Fruit fly (Drosophila melanogaster) whole organism, prepupa: ENCODE measurements around the gene CG45603.
A peak's percentile ranks its signal among the peaks of the same experiment; 100 is the strongest.

Experiments
- Blimp-1 ChIP-seq: fragments of 200-800 bp; sonication (Bioruptor generic); optimal IDR thresholded peaks from 3 replicates; lab custom pipeline; 2017; ENCODE audit warnings: missing biosample characterization, missing genetic modification characterization, mild to moderate bottlenecking, moderate library complexity, missing genetic modification reagents
- CG10631 ChIP-seq: fragments of 200-800 bp; sonication (Bioruptor generic); optimal IDR thresholded peaks from 2 replicates; lab custom pipeline; 2016; ENCODE audit warnings: missing biosample characterization, missing genetic modification characterization
- CG10669 ChIP-seq: fragments of 200-800 bp; sonication (Bioruptor generic); optimal IDR thresholded peaks from 3 replicates; lab custom pipeline; 2018; ENCODE audit warnings: missing biosample characterization, mild to moderate bottlenecking, missing genetic modification characterization, moderate library complexity
- CG11294 ChIP-seq: fragments of 200-800 bp; sonication (Bioruptor generic); IDR thresholded peaks from 2 replicates; pipeline ENCODE4 v1.3.6; 2022; ENCODE audit warnings: missing biosample characterization, missing genetic modification characterization
- CG11762 ChIP-seq: fragments of 200-800 bp; sonication (Bioruptor generic); optimal IDR thresholded peaks from 3 replicates; lab custom pipeline; 2016; ENCODE audit warnings: missing biosample characterization, missing genetic modification characterization; ENCODE audit not compliant: insufficient read depth
- CG11902 ChIP-seq: fragments of 200-800 bp; sonication (Bioruptor generic); optimal IDR thresholded peaks from 3 replicates; lab custom pipeline; 2016; ENCODE audit warnings: missing biosample characterization, missing genetic modification characterization
- CG15336 ChIP-seq: fragments of 200-800 bp; sonication (Bioruptor generic); IDR thresholded peaks from 2 replicates; pipeline ENCODE4 v1.3.6; 2022; ENCODE audit warnings: missing biosample characterization, missing genetic modification characterization
- CG1621 ChIP-seq: fragments of 200-800 bp; sonication (Bioruptor generic); optimal IDR thresholded peaks from 3 replicates; lab custom pipeline; 2018; ENCODE audit warnings: missing biosample characterization, mild to moderate bottlenecking, missing genetic modification characterization
- CG16779 ChIP-seq: fragments of 200-800 bp; sonication (Bioruptor generic); optimal IDR thresholded peaks from 3 replicates; lab custom pipeline; 2017; ENCODE audit warnings: missing biosample characterization, mild to moderate bottlenecking, missing genetic modification characterization
- CG3032 ChIP-seq: fragments of 200-800 bp; optimal IDR thresholded peaks from 2 replicates; lab custom pipeline; 2019; ENCODE audit warnings: missing biosample characterization, mild to moderate bottlenecking, missing genetic modification characterization, moderate library complexity
- CG31627 ChIP-seq: fragments of 200-800 bp; sonication (Bioruptor generic); optimal IDR thresholded peaks from 3 replicates; lab custom pipeline; 2016; ENCODE audit warnings: missing biosample characterization, missing genetic modification characterization
- CG32006 ChIP-seq: fragments of 200-800 bp; sonication (Bioruptor generic); optimal IDR thresholded peaks from 3 replicates; lab custom pipeline; 2017; ENCODE audit warnings: missing biosample characterization, mild to moderate bottlenecking, missing genetic modification characterization
- CG34406 ChIP-seq: fragments of 200-800 bp; sonication (Bioruptor generic); optimal IDR thresholded peaks from 3 replicates; lab custom pipeline; 2016; ENCODE audit warnings: missing biosample characterization, missing genetic modification characterization
- CG3919 ChIP-seq: fragments of 200-800 bp; sonication (Bioruptor generic); optimal IDR thresholded peaks from 3 replicates; lab custom pipeline; 2016; ENCODE audit warnings: missing biosample characterization, missing genetic modification characterization
- CG4318 ChIP-seq: fragments of 200-800 bp; sonication (Bioruptor generic); optimal IDR thresholded peaks from 3 replicates; lab custom pipeline; 2017; ENCODE audit warnings: missing biosample characterization, mild to moderate bottlenecking, missing genetic modification characterization
- CG6276 ChIP-seq: fragments of 200-800 bp; sonication (Bioruptor generic); optimal IDR thresholded peaks from 2 replicates; lab custom pipeline; 2017; ENCODE audit warnings: missing biosample characterization, mild to moderate bottlenecking, missing genetic modification characterization
- CG6792 ChIP-seq: fragments of 200-800 bp; sonication (Bioruptor generic); optimal IDR thresholded peaks from 3 replicates; lab custom pipeline; 2016; ENCODE audit warnings: missing biosample characterization, missing genetic modification characterization
- CG6808 ChIP-seq: fragments of 200-800 bp; sonication (Bioruptor generic); optimal IDR thresholded peaks from 3 replicates; lab custom pipeline; 2017; ENCODE audit warnings: missing biosample characterization, missing genetic modification characterization, mild to moderate bottlenecking, moderate library complexity, missing genetic modification reagents
- CG6854 ChIP-seq: fragments of 200-800 bp; sonication (Bioruptor generic); optimal IDR thresholded peaks from 2 replicates; lab custom pipeline; 2017; ENCODE audit warnings: missing biosample characterization, mild to moderate bottlenecking, missing genetic modification characterization
- CG7368 ChIP-seq: fragments of 200-800 bp; sonication (Bioruptor generic); optimal IDR thresholded peaks from 3 replicates; lab custom pipeline; 2016; ENCODE audit warnings: missing biosample characterization, missing genetic modification characterization
- CG8119 ChIP-seq: fragments of 200-800 bp; sonication (Bioruptor generic); IDR thresholded peaks from 3 replicates; pipeline ENCODE4 v1.3.6; 2022; ENCODE audit warnings: missing biosample characterization, missing genetic modification characterization
- CG8319 ChIP-seq: fragments of 200-800 bp; sonication (Bioruptor generic); optimal IDR thresholded peaks from 3 replicates; lab custom pipeline; 2016; ENCODE audit warnings: missing biosample characterization, missing genetic modification characterization
- CG8632 ChIP-seq: fragments of 200-800 bp; sonication (Bioruptor generic); optimal IDR thresholded peaks from 3 replicates; lab custom pipeline; 2016; ENCODE audit warnings: missing biosample characterization, missing genetic modification characterization
- CG9139 ChIP-seq: fragments of 200-800 bp; sonication (Bioruptor generic); optimal IDR thresholded peaks from 3 replicates; lab custom pipeline; 2017; ENCODE audit warnings: missing biosample characterization, mild to moderate bottlenecking, missing genetic modification characterization
- Eip75B ChIP-seq: fragments of 200-800 bp; sonication (Bioruptor generic); optimal IDR thresholded peaks from 3 replicates; lab custom pipeline; 2016; ENCODE audit warnings: missing biosample characterization, missing genetic modification characterization
- Eip78C ChIP-seq: fragments of 200-800 bp; sonication (Bioruptor generic); peaks from one replicate; lab custom pipeline; 2016; ENCODE audit warnings: missing biosample characterization, missing genetic modification characterization
- Eip93F ChIP-seq: fragments of 200-800 bp; sonication (Bioruptor generic); optimal IDR thresholded peaks from 2 replicates; lab custom pipeline; 2016; ENCODE audit warnings: missing biosample characterization, mild to moderate bottlenecking, missing genetic modification characterization
- Gug ChIP-seq: fragments of 200-800 bp; sonication (Bioruptor generic); IDR thresholded peaks from 2 replicates; pipeline ENCODE4 v1.3.6; 2022; ENCODE audit warnings: missing biosample characterization, missing genetic modification characterization
- Hr38 ChIP-seq: sonication (Bioruptor generic); optimal IDR thresholded peaks from 2 replicates; lab custom pipeline; 2016; ENCODE audit warnings: missing biosample characterization, missing genetic modification characterization
- Lpt ChIP-seq: fragments of 200-800 bp; sonication (Bioruptor generic); optimal IDR thresholded peaks from 3 replicates; lab custom pipeline; 2016; ENCODE audit warnings: missing biosample characterization, missing genetic modification characterization
- Met ChIP-seq: fragments of 200-800 bp; sonication (Bioruptor generic); optimal IDR thresholded peaks from 3 replicates; lab custom pipeline; 2016; ENCODE audit warnings: missing biosample characterization, missing genetic modification characterization
- OdsH ChIP-seq: fragments of 200-800 bp; sonication (Bioruptor generic); optimal IDR thresholded peaks from 3 replicates; lab custom pipeline; 2016; ENCODE audit warnings: missing biosample characterization, missing genetic modification characterization
- Smox ChIP-seq: fragments of 200-800 bp; sonication (Bioruptor generic); optimal IDR thresholded peaks from 3 replicates; lab custom pipeline; 2016; ENCODE audit warnings: missing biosample characterization, missing genetic modification characterization
- Sox102F ChIP-seq: fragments of 200-800 bp; sonication (Bioruptor generic); optimal IDR thresholded peaks from 2 replicates; lab custom pipeline; 2016; ENCODE audit warnings: missing biosample characterization, mild to moderate bottlenecking, missing genetic modification characterization
- Sox14 ChIP-seq: fragments of 200-800 bp; sonication (Bioruptor generic); optimal IDR thresholded peaks from 3 replicates; lab custom pipeline; 2016; ENCODE audit warnings: missing biosample characterization, missing genetic modification characterization
- Sox15 ChIP-seq: fragments of 200-800 bp; sonication (Bioruptor generic); optimal IDR thresholded peaks from 3 replicates; lab custom pipeline; 2016; ENCODE audit warnings: missing biosample characterization, missing genetic modification characterization
- acj6 ChIP-seq: fragments of 200-800 bp; sonication (Bioruptor generic); optimal IDR thresholded peaks from 3 replicates; lab custom pipeline; 2016; ENCODE audit warnings: missing biosample characterization, missing genetic modification characterization
- cyc ChIP-seq: fragments of 200-800 bp; sonication (Bioruptor generic); optimal IDR thresholded peaks from 3 replicates; lab custom pipeline; 2016; ENCODE audit warnings: missing biosample characterization, missing genetic modification characterization
- dac ChIP-seq: fragments of 200-800 bp; sonication (Bioruptor generic); optimal IDR thresholded peaks from 2 replicates; lab custom pipeline; 2017; ENCODE audit warnings: missing biosample characterization, mild to moderate bottlenecking, missing genetic modification characterization
- dsx ChIP-seq: fragments of 200-800 bp; optimal IDR thresholded peaks from 3 replicates; lab custom pipeline; 2019; ENCODE audit warnings: missing biosample characterization, mild to moderate bottlenecking, missing genetic modification characterization, moderate library complexity; ENCODE audit not compliant: poor library complexity, severe bottlenecking
- eg ChIP-seq: fragments of 200-800 bp; sonication (Bioruptor generic); IDR thresholded peaks from 3 replicates; pipeline ENCODE4 v1.3.6; 2022; ENCODE audit warnings: missing biosample characterization, missing genetic modification characterization
- esn ChIP-seq: fragments of 200-800 bp; sonication (Bioruptor generic); optimal IDR thresholded peaks from 2 replicates; lab custom pipeline; 2016; ENCODE audit warnings: missing biosample characterization, mild to moderate bottlenecking, missing genetic modification characterization, moderate library complexity
- fd85E ChIP-seq: fragments of 200-800 bp; sonication (Bioruptor generic); optimal IDR thresholded peaks from 3 replicates; lab custom pipeline; 2016; ENCODE audit warnings: missing biosample characterization, missing genetic modification characterization
- fkh ChIP-seq: fragments of 200-800 bp; sonication (Bioruptor generic); optimal IDR thresholded peaks from 3 replicates; lab custom pipeline; 2017; ENCODE audit warnings: missing biosample characterization, mild to moderate bottlenecking, missing genetic modification characterization, moderate library complexity
- lz ChIP-seq: fragments of 200-800 bp; sonication (Bioruptor generic); optimal IDR thresholded peaks from 3 replicates; lab custom pipeline; 2016; ENCODE audit warnings: missing biosample characterization, missing genetic modification characterization
- net ChIP-seq: fragments of 200-800 bp; sonication (Bioruptor generic); optimal IDR thresholded peaks from 3 replicates; lab custom pipeline; 2016; ENCODE audit warnings: missing biosample characterization, missing genetic modification characterization
- pdm3 ChIP-seq: fragments of 200-800 bp; sonication (Bioruptor generic); optimal IDR thresholded peaks from 3 replicates; lab custom pipeline; 2016; ENCODE audit warnings: missing biosample characterization, missing genetic modification characterization
- salr ChIP-seq, 2 experiments: fragments of 200-800 bp; sonication (Bioruptor generic); optimal IDR thresholded peaks; 3 replicates each; lab custom pipeline; 2016 to 2018; ENCODE audit warnings: missing biosample characterization in 2 of 2, missing genetic modification characterization in 2 of 2, mild to moderate bottlenecking in 1 of 2
- svp ChIP-seq: fragments of 200-800 bp; sonication (Bioruptor generic); peaks from one replicate; lab custom pipeline; 2016; ENCODE audit warnings: missing biosample characterization, missing genetic modification characterization

The CG45603 gene

dm6 chrX:12274335-12274734 is at the start of gene CG45603:
CG45603 (plus strand) TSS chrX:12274635.
- TF ChIP-seq dac (GFP tag; lab: Kevin White, UChicago): no peak
- no peak for TF ChIP-seq CG8119 (GFP tag; lab: Robert Waterston, UW)
- TF ChIP-seq CG9139 (GFP tag; lab: Kevin White, UChicago): no peak
- TF ChIP-seq fkh (GFP tag; lab: Kevin White, UChicago): no peak
- TF ChIP-seq Met (GFP tag; lab: Kevin White, UChicago): no peak
- TF ChIP-seq CG6276 (GFP tag; lab: Kevin White, UChicago): no peak
- TF ChIP-seq CG31627: no peak
- TF ChIP-seq CG6854: no peak
- no peak for TF ChIP-seq OdsH
- no peak for TF ChIP-seq CG10669 (GFP tag; lab: Kevin White, UChicago)
- no peak for TF ChIP-seq CG8319 (GFP tag; lab: Kevin White, UChicago)

dm6 chrX:12225325-12225972 is 49.0 kb upstream of the CG45603 start:
- TF ChIP-seq esn (peak; percentile 2), OdsH (no peak), Sox15 (GFP tag; lab: Kevin White, UChicago) (no peak), CG7368 (GFP tag; lab: Kevin White, UChicago) (no peak), Hr38 (GFP tag; lab: Kevin White, UChicago) (no peak), CG8632 (no peak), Sox14 (GFP tag; lab: Kevin White, UChicago) (no peak), Sox102F (GFP tag; lab: Kevin White, UChicago) (no peak), net (GFP tag; lab: Kevin White, UChicago) (no peak), dsx (GFP tag; lab: Kevin White, UChicago) (no peak), Eip78C (GFP tag; lab: Kevin White, UChicago) (peak; percentile 63), CG3919 (no peak), cyc (GFP tag; lab: Kevin White, UChicago) (no peak), CG31627 (no peak), Gug (GFP tag; lab: Robert Waterston, UW) (no peak), CG1621 (tag; lab: Kevin White, UChicago) (no peak), Lpt (no peak), eg (no peak), CG11762 (GFP tag; lab: Kevin White, UChicago) (no peak), Smox (GFP tag; lab: Kevin White, UChicago) (no peak), CG11294 (GFP tag; lab: Robert Waterston, UW) (no peak), CG11902 (GFP tag; lab: Kevin White, UChicago) (no peak), acj6 (GFP tag; lab: Kevin White, UChicago) (no peak), CG8319 (GFP tag; lab: Kevin White, UChicago) (no peak), Eip93F (GFP tag; lab: Kevin White, UChicago) (no peak), fd85E (no peak), Met (GFP tag; lab: Kevin White, UChicago) (no peak), pdm3 (GFP tag; lab: Kevin White, UChicago) (no peak), CG10631 (no peak), CG34406 (GFP tag; lab: Kevin White, UChicago) (no peak), CG16779 (no peak), CG8119 (GFP tag; lab: Robert Waterston, UW) (no peak), fkh (GFP tag; lab: Kevin White, UChicago) (peak; percentile 6), lz (no peak), CG10669 (GFP tag; lab: Kevin White, UChicago) (no peak), CG3032 (no peak), CG4318 (GFP tag; lab: Kevin White, UChicago) (no peak), svp (GFP tag; lab: Kevin White, UChicago) (peak; percentile 31), dac (GFP tag; lab: Kevin White, UChicago) (no peak), CG6276 (GFP tag; lab: Kevin White, UChicago) (no peak), Blimp-1 (no peak), Eip75B (GFP tag; lab: Kevin White, UChicago) (no peak), CG32006 (GFP tag; lab: Kevin White, UChicago) (peak; percentile 26), CG6792 (no peak), salr (GFP tag; optimal IDR thresholded peaks at IDR 0.05; lab: Kevin White, UChicago) (no peak), CG15336 (GFP tag; lab: Robert Waterston, UW) (0 out of 2 replicates have a peak, but pooled peaks have one; percentile 21), CG6808 (GFP tag; lab: Kevin White, UChicago) (no peak)
